Fruit fly (Drosophila melanogaster): ENCODE data around the gene CG15011.

Gene CG15011

DNA sequence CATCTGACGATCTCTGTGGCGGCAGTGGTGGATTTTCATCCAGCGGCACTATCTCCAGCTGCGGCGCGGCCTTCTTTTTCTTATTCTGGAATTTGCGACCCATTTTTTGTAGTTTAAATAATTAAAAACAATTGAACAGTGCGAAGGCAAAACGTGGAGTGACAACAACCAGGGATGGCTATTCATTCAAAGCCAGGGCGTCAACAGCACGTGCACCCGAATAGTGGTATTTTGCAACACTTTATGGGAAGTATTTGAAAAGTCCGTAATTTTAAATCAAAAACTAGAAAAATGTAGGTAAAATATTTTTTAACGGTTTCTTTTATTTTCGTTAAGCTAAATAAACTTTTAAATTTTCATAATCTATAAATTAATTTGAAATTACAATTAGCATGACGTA is 23.7 kb upstream of the CG15011 start, which contains the start of gene CG11583:
Gene CG11583 (minus strand): TSS at position 191 of the 400 bp plus-strand sequence.
- TF ChIP-seq CG8478 (optimal IDR thresholded peaks at IDR 0.05) (no peak), psq (optimal IDR thresholded peaks at IDR 0.05) (no peak), Dll (optimal IDR thresholded peaks at IDR 0.05) (no peak), pan (optimal IDR thresholded peaks at IDR 0.05) (no peak), EcR (GFP tag; optimal IDR thresholded peaks at IDR 0.05) (no peak), usp (GFP tag; optimal IDR thresholded peaks at IDR 0.05) (no peak)

dm6 chr3L:4277796-4278195 is 18.8 kb upstream of the CG15011 start, which contains the start of gene Ctl1:
Ctl1 (plus strand) TSS chr3L:4277962.
- TF ChIP-seq usp (GFP tag; optimal IDR thresholded peaks at IDR 0.05) (no peak), CG8478 (optimal IDR thresholded peaks at IDR 0.05) (no peak), Dll (optimal IDR thresholded peaks at IDR 0.05) (no peak), pan (optimal IDR thresholded peaks at IDR 0.05) (no peak), psq (optimal IDR thresholded peaks at IDR 0.05) (no peak), EcR (GFP tag; optimal IDR thresholded peaks at IDR 0.05) (no peak)

DNA sequence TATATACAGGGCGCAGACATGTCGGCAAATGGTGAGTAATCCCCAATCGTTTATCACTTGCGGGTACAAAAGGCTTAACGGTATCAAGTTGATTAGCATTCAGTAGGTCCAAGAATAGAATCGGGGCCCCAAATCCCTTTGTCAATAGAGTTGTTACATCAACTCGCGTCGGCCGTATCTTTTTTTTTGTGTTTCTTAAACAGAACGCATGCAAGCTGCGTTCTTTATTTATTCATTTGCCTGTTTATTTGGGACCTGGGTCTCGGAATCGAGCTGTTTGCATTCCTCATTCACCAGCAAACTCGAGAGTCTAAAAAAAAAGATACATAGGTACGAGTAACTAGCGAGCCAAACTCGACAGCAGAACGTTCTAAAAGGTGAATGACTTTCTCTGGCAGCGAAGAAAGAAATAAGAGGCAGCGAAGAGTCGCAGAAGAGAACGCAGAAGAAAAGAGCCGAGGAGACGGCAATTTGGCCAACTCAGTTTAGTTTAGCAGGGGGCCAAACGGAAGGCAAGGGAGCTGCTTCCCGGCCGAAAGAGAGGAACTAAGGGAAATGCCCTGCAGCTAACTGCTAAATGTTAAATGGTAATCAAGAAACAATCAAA is 13.3 kb upstream of the CG15011 start:
- TF ChIP-seq usp (GFP tag; optimal IDR thresholded peaks at IDR 0.05) (no peak), EcR (GFP tag; optimal IDR thresholded peaks at IDR 0.05) (peak; percentile 13 to 89), CG8478 (optimal IDR thresholded peaks at IDR 0.05) (no peak), Dll (optimal IDR thresholded peaks at IDR 0.05) (no peak), psq (optimal IDR thresholded peaks at IDR 0.05) (no peak), pan (optimal IDR thresholded peaks at IDR 0.05) (no peak)

DNA sequence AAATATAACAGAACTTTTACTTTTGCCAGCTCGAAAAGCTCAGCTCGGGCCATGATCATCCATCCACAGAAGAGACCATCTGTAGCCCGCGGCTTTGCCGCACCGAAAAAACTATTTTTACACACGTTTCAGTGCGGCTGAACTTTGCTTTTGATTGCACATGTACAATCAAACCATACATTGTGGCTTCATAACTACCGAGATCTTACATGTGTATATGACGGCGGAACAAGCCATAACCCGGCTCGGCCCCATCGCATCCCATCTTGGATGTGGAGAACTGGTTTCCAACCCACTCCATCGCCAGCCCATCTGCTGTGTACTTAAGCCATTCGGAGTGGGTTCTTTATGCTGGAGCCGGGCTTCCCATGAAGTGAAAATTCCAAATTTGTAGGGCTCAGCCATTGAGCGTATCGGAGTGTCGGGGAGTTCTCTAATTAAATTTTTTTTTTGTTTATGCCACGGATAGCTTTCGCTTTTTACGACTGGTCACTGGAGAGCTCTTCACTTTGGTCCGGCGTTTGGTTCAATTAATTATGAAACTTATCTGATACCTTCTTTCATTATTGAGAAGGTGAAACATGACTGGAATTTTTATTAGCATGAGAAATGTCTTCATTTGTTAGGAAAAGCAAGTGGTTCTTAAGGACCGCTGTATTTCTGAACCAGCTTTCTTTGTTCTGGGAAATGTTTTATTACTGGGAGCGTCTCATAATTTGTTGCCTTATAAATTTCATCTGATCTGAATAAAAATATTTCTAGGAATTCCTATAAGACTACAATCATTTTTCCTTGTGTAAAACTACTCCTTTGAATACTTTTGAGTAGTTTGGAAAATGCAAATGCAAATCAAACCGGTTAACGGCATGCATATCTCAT is 12.2 kb upstream of the CG15011 start:
- TF ChIP-seq usp (GFP tag; optimal IDR thresholded peaks at IDR 0.05): no peak
- TF ChIP-seq Dll (optimal IDR thresholded peaks at IDR 0.05): no peak
- no peak for TF ChIP-seq CG8478 (optimal IDR thresholded peaks at IDR 0.05)
- TF ChIP-seq psq (optimal IDR thresholded peaks at IDR 0.05): no peak
- TF ChIP-seq pan (optimal IDR thresholded peaks at IDR 0.05): no peak
- TF ChIP-seq EcR (GFP tag; optimal IDR thresholded peaks at IDR 0.05): no peak

DNA sequence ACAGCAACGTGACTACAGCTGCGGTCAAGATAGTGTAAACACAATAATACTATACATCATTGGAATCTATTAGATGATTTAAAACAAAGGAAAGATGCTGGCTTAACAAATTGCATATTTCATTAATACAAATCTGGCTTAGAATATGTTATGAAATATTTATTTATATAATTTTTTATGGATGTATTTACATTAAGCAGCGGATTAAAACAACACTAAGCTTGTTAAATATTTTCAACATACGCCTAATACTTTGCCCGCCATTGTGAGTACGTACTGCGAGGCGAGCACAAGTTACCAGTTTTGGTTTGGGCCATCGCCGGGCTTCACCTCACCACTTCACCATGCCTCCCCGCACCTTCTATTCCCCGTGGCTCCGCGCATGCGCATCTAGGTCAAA is 11.0 kb upstream of the CG15011 start:
- no peak for TF ChIP-seq usp (GFP tag; optimal IDR thresholded peaks at IDR 0.05)
- TF ChIP-seq CG8478 (optimal IDR thresholded peaks at IDR 0.05): no peak
- TF ChIP-seq Dll (optimal IDR thresholded peaks at IDR 0.05): no peak
- no peak for TF ChIP-seq pan (optimal IDR thresholded peaks at IDR 0.05)
- no peak for TF ChIP-seq psq (optimal IDR thresholded peaks at IDR 0.05)
- no peak for TF ChIP-seq EcR (GFP tag; optimal IDR thresholded peaks at IDR 0.05)

- TF ChIP-seq CG8478 (optimal IDR thresholded peaks at IDR 0.05) (no peak), EcR (GFP tag; optimal IDR thresholded peaks at IDR 0.05) (no peak), psq (optimal IDR thresholded peaks at IDR 0.05) (no peak), Dll (optimal IDR thresholded peaks at IDR 0.05) (no peak), usp (GFP tag; optimal IDR thresholded peaks at IDR 0.05) (no peak), pan (optimal IDR thresholded peaks at IDR 0.05) (no peak)
Measured at dm6 chr3L:4269208-4269607, 10.3 kb upstream of the CG15011 start.

dm6 chr3L:4267403-4267802 is 8.5 kb upstream of the CG15011 start, which contains the start of gene CG33764:
CG33764 (minus strand) TSS chr3L:4267503.
- TF ChIP-seq pan (optimal IDR thresholded peaks at IDR 0.05): no peak
- no peak for TF ChIP-seq EcR (GFP tag; optimal IDR thresholded peaks at IDR 0.05)
- TF ChIP-seq psq (optimal IDR thresholded peaks at IDR 0.05): no peak
- TF ChIP-seq Dll (optimal IDR thresholded peaks at IDR 0.05): no peak
- TF ChIP-seq CG8478 (optimal IDR thresholded peaks at IDR 0.05): no peak
- no peak for TF ChIP-seq usp (GFP tag; optimal IDR thresholded peaks at IDR 0.05)

- no peak for TF ChIP-seq CG8478 (optimal IDR thresholded peaks at IDR 0.05)
Measured at dm6 chr3L:4265836-4266235, 6.9 kb upstream of the CG15011 start.

dm6 chr3L:4264963-4265362 is 6.0 kb upstream of the CG15011 start:
- TF ChIP-seq usp (GFP tag; optimal IDR thresholded peaks at IDR 0.05) (no peak), psq (optimal IDR thresholded peaks at IDR 0.05) (no peak)

DNA sequence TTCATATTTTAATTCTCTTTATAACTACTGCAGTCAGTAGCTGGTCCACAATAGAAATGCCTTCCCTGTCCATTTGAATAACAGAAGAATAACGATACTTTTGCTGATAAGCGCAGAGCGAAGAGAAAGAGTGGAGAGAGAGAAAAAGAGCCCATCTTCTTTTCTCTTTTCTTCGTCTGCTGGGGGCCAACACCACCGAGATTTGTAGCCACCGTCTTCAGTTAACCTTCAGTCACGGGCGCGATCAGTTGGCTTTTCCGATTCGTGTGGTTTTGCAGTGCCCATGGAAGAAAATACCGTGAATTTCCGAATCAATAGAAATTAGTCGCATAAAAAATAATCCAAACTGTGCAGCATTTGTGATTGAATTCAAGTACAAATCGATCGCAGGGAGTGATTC is 4.5 kb upstream of the CG15011 start, which contains the start of gene CG1273:
Gene CG1273 (plus strand): TSS at position 218 of the 400 bp plus-strand sequence.
- no peak for TF ChIP-seq CG8478 (optimal IDR thresholded peaks at IDR 0.05)
- no peak for TF ChIP-seq psq (optimal IDR thresholded peaks at IDR 0.05)
- no peak for TF ChIP-seq usp (GFP tag; optimal IDR thresholded peaks at IDR 0.05)
- TF ChIP-seq Dll (optimal IDR thresholded peaks at IDR 0.05): no peak
- TF ChIP-seq pan (optimal IDR thresholded peaks at IDR 0.05): no peak
- no peak for TF ChIP-seq EcR (GFP tag; optimal IDR thresholded peaks at IDR 0.05)

DNA sequence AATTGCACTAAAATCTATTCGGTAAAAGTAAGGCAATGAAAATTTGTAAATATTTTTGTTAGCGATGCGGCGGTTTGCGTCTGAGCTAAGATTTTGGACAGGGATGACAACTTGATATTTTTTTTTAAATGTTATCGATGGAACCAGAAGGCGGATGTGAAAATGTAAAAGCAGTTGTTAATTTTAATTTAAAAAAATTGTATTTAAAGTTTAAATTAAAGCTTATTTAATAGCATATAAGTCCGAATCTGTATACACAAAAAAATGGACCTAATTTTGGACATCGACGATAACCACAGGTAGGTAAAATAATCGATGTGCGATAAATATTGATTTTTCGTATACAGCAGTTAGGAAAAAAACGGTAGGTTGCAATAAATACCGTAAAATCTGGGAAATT is 3.4 kb upstream of the CG15011 start, which contains the start of the genes CG11586 and VhaM9.7-a:
Gene CG11586 (minus strand): TSS at position 87 of the 400 bp plus-strand sequence.
Gene VhaM9.7-a (plus strand): TSS at position 322 of the 400 bp plus-strand sequence.
- no peak for TF ChIP-seq Dll (optimal IDR thresholded peaks at IDR 0.05)
- TF ChIP-seq psq (optimal IDR thresholded peaks at IDR 0.05): no peak
- no peak for TF ChIP-seq CG8478 (optimal IDR thresholded peaks at IDR 0.05)
- TF ChIP-seq usp (GFP tag; optimal IDR thresholded peaks at IDR 0.05): no peak
- TF ChIP-seq EcR (GFP tag; optimal IDR thresholded peaks at IDR 0.05): no peak
- TF ChIP-seq pan (optimal IDR thresholded peaks at IDR 0.05): no peak

DNA sequence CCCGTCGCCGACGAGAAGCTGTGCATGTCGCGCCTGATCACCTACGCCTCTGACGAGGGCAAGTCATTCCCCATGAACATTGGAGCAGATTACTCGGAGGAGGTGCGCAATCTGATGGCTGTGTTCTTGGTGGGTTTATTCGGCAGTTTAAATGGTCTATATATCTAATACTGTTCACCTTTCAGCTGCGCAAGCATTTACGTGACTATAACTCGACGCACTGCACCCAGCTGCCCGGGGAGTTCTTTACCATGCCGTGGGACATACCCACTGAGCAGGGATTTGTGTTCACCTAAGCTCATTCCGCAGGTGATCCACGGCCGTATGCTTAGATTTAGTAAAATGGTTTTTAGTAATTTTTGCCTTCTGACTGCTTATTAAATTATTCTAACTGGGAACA is 2.2 kb upstream of the CG15011 start:
- TF ChIP-seq Dll (optimal IDR thresholded peaks at IDR 0.05): no peak
- no peak for TF ChIP-seq CG8478 (optimal IDR thresholded peaks at IDR 0.05)
- TF ChIP-seq EcR (GFP tag; optimal IDR thresholded peaks at IDR 0.05): no peak
- TF ChIP-seq usp (GFP tag; optimal IDR thresholded peaks at IDR 0.05): no peak
- TF ChIP-seq pan (optimal IDR thresholded peaks at IDR 0.05): no peak
- TF ChIP-seq psq (optimal IDR thresholded peaks at IDR 0.05): no peak

Data from whole organism.